Fruit fly (Drosophila melanogaster) Kc167 (cell line): ENCODE results near the gene Uba5.

ENCODE experiments used
- Myc ChIP-seq: fragments of >200 bp; optimal IDR thresholded peaks from 2 replicates; lab custom pipeline; 2017; ENCODE audit warnings: missing external identifiers
- Sin3A ChIP-seq: fragments of >200 bp; optimal IDR thresholded peaks from 2 replicates; lab custom pipeline; 2018; ENCODE audit warnings: missing external identifiers
- h ChIP-seq: fragments of >200 bp; optimal IDR thresholded peaks from 3 replicates; lab custom pipeline; 2018; ENCODE audit warnings: missing external identifiers
- insv ChIP-seq: fragments of >200 bp; optimal IDR thresholded peaks from 3 replicates; lab custom pipeline; 2018; ENCODE audit warnings: missing external identifiers
- psq ChIP-seq: fragments of >200 bp; optimal IDR thresholded peaks from 2 replicates; lab custom pipeline; 2017; ENCODE audit warnings: missing external identifiers
- ttk ChIP-seq: sonication (Bioruptor generic); optimal IDR thresholded peaks from 2 replicates; lab custom pipeline; 2017; ENCODE audit warnings: missing external identifiers

DNA sequence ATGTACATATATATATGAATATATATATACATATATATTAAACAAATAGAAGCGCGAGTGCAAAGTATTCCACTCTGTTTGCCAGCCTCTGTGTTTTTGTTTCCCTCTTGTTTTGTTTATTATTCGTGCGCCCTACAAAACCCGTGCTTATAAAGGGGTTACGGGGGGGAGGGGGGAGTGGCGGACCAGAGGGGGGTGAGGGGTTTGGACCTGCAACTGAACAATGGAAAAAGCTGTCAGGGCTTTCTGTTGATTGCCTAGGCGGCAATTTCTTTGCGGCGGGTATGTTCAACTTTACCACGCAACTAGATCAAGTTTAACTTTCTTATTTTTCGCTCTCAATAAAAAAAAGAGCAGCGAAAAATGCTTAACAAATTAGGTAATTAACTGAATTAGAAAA is 44.0 kb upstream of the Uba5 start:
- TF ChIP-seq psq (lab: Kevin White, UChicago): no peak
- no peak for TF ChIP-seq h (lab: Kevin White, UChicago)
- no peak for TF ChIP-seq insv (lab: Kevin White, UChicago)
- no peak for TF ChIP-seq Myc
- TF ChIP-seq ttk: no peak
- TF ChIP-seq Sin3A (lab: Kevin White, UChicago): no peak
